Fruit fly (Drosophila melanogaster) whole organism, embryonic: Measurements from ENCODE around the gene AstC.

ENCODE experiments used
- ATbp ChIP-seq: fragments of 200-800 bp; sonication (Bioruptor generic); optimal IDR thresholded peaks from 2 replicates; lab custom pipeline; 2017; ENCODE audit warnings: missing biosample characterization, mild to moderate bottlenecking, missing genetic modification characterization, missing genetic modification reagents
- Atf6 ChIP-seq: fragments of 200-800 bp; sonication (Bioruptor generic); IDR thresholded peaks from 2 replicates; pipeline ENCODE4 v1.3.6; 2022; ENCODE audit warnings: missing biosample characterization, missing genetic modification characterization
- CG1024 ChIP-seq: fragments of 200-800 bp; sonication (Bioruptor generic); IDR thresholded peaks from 2 replicates; pipeline ENCODE4 v1.3.6; 2022; ENCODE audit warnings: missing biosample characterization, missing genetic modification characterization
- CG13287 ChIP-seq: fragments of 200-800 bp; sonication (Bioruptor generic); IDR thresholded peaks from 2 replicates; pipeline ENCODE4 v1.3.6; 2022; ENCODE audit warnings: missing biosample characterization, missing genetic modification characterization; ENCODE audit not compliant: partially characterized antibody
- CG15601 ChIP-seq: fragments of 200-800 bp; sonication (Bioruptor generic); optimal IDR thresholded peaks from 3 replicates; lab custom pipeline; 2019; ENCODE audit warnings: missing biosample characterization, mild to moderate bottlenecking, missing genetic modification characterization, moderate library complexity
- CG1647 ChIP-seq: fragments of 200-800 bp; sonication (Bioruptor generic); optimal IDR thresholded peaks from 3 replicates; lab custom pipeline; 2016; ENCODE audit warnings: missing biosample characterization, missing genetic modification characterization
- CG17568 ChIP-seq: fragments of 200-800 bp; sonication (Bioruptor generic); optimal IDR thresholded peaks from 2 replicates; lab custom pipeline; 2018; ENCODE audit warnings: missing biosample characterization, mild to moderate bottlenecking, missing genetic modification characterization, moderate library complexity
- CG1792 ChIP-seq: fragments of 200-800 bp; sonication (Bioruptor generic); optimal IDR thresholded peaks from 2 replicates; lab custom pipeline; 2016; ENCODE audit warnings: missing biosample characterization, missing genetic modification characterization
- CG30403 ChIP-seq: fragments of 200-800 bp; sonication (Bioruptor generic); optimal IDR thresholded peaks from 3 replicates; lab custom pipeline; 2016; ENCODE audit warnings: missing biosample characterization, missing genetic modification characterization
- CG31388 ChIP-seq: fragments of 200-800 bp; sonication (Bioruptor generic); optimal IDR thresholded peaks from 2 replicates; lab custom pipeline; 2016; ENCODE audit warnings: missing biosample characterization, missing genetic modification characterization
- CG31441 ChIP-seq: fragments of 200-800 bp; sonication (Bioruptor generic); IDR thresholded peaks from 2 replicates; pipeline ENCODE4 v1.3.6; 2022; ENCODE audit warnings: missing biosample characterization, missing genetic modification characterization
- CG34422 ChIP-seq: fragments of 200-800 bp; sonication (Bioruptor generic); IDR thresholded peaks from 3 replicates; pipeline ENCODE4 v1.3.6; 2022; ENCODE audit warnings: missing biosample characterization, missing genetic modification characterization
- CG6654 ChIP-seq: fragments of 200-800 bp; sonication (Bioruptor generic); optimal IDR thresholded peaks from 2 replicates; lab custom pipeline; 2017; ENCODE audit warnings: missing biosample characterization, mild to moderate bottlenecking, missing genetic modification characterization
- CG6683 ChIP-seq: fragments of 200-800 bp; sonication (Bioruptor generic); optimal IDR thresholded peaks from 2 replicates; lab custom pipeline; 2017; ENCODE audit warnings: missing biosample characterization, mild to moderate bottlenecking, missing genetic modification characterization, missing genetic modification reagents
- CG8478 ChIP-seq: fragments of >200 bp; optimal IDR thresholded peaks from 2 replicates; lab custom pipeline; 2018
- D19B ChIP-seq: fragments of 200-800 bp; sonication (Bioruptor generic); optimal IDR thresholded peaks from 2 replicates; lab custom pipeline; 2017; ENCODE audit warnings: missing biosample characterization, mild to moderate bottlenecking, missing genetic modification characterization
- Dip2 ChIP-seq: fragments of 200-800 bp; sonication (Bioruptor generic); IDR thresholded peaks from 2 replicates; pipeline ENCODE4 v1.3.6; 2022; ENCODE audit warnings: missing biosample characterization, missing genetic modification characterization
- Doc2 ChIP-seq: fragments of 200-800 bp; sonication (Bioruptor generic); IDR thresholded peaks from 2 replicates; pipeline ENCODE4 v1.3.6; 2022; ENCODE audit warnings: missing biosample characterization, missing genetic modification characterization
- Fer3 ChIP-seq: fragments of 200-800 bp; sonication (Bioruptor generic); optimal IDR thresholded peaks from 2 replicates; lab custom pipeline; 2018; ENCODE audit warnings: missing biosample characterization, mild to moderate bottlenecking, missing genetic modification characterization, moderate library complexity
- HLH54F ChIP-seq: fragments of 200-800 bp; sonication (Bioruptor generic); optimal IDR thresholded peaks from 3 replicates; lab custom pipeline; 2016; ENCODE audit warnings: missing biosample characterization, missing genetic modification characterization
- Hand ChIP-seq: fragments of 200-800 bp; sonication (Bioruptor generic); optimal IDR thresholded peaks from 2 replicates; lab custom pipeline; 2017; ENCODE audit warnings: mild to moderate bottlenecking, missing biosample characterization, missing genetic modification reagents, missing genetic modification characterization
- Hr3 ChIP-seq: fragments of 200-800 bp; sonication (Bioruptor generic); optimal IDR thresholded peaks from 3 replicates; lab custom pipeline; 2016; ENCODE audit warnings: missing biosample characterization, missing genetic modification characterization
- Max ChIP-seq: fragments of 200-800 bp; sonication (Bioruptor generic); optimal IDR thresholded peaks from 2 replicates; lab custom pipeline; 2016; ENCODE audit warnings: missing biosample characterization, mild to moderate bottlenecking, missing genetic modification characterization
- Meics ChIP-seq: fragments of 200-800 bp; sonication (Bioruptor generic); optimal IDR thresholded peaks from 2 replicates; lab custom pipeline; 2017; ENCODE audit warnings: missing biosample characterization, mild to moderate bottlenecking, missing genetic modification characterization
- Myb ChIP-seq: fragments of 200-800 bp; sonication (Bioruptor generic); optimal IDR thresholded peaks from 2 replicates; lab custom pipeline; 2016; ENCODE audit warnings: missing biosample characterization, missing genetic modification characterization
- Nf-YA ChIP-seq: fragments of 200-800 bp; sonication (Bioruptor generic); IDR thresholded peaks from 2 replicates; pipeline ENCODE4 v1.3.6; 2022; ENCODE audit warnings: missing biosample characterization, missing genetic modification characterization
- Poxn ChIP-seq: fragments of 200-800 bp; sonication (Bioruptor generic); IDR thresholded peaks from 2 replicates; pipeline ENCODE4 v1.3.6; 2022; ENCODE audit warnings: missing biosample characterization, missing genetic modification characterization
- Ravus ChIP-seq: fragments of 200-800 bp; sonication (Bioruptor generic); IDR thresholded peaks from 2 replicates; pipeline ENCODE4 v1.3.6; 2022; ENCODE audit warnings: missing biosample characterization, missing genetic modification characterization
- Sry-β ChIP-seq: fragments of 200-800 bp; sonication (Bioruptor generic); optimal IDR thresholded peaks from 2 replicates; lab custom pipeline; 2018; ENCODE audit warnings: missing biosample characterization, mild to moderate bottlenecking, missing genetic modification characterization, moderate library complexity
- Sry-δ ChIP-seq: fragments of 200-800 bp; sonication (Bioruptor generic); optimal IDR thresholded peaks from 2 replicates; lab custom pipeline; 2016; ENCODE audit warnings: missing biosample characterization, missing genetic modification characterization
- Xrp1 ChIP-seq: fragments of 200-800 bp; sonication (Bioruptor generic); IDR thresholded peaks from 2 replicates; pipeline ENCODE4 v1.3.6; 2022; ENCODE audit warnings: missing biosample characterization, missing genetic modification characterization
- br ChIP-seq: fragments of >200 bp; optimal IDR thresholded peaks from 2 replicates; lab custom pipeline; 2017
- chn ChIP-seq: fragments of 200-800 bp; sonication (Bioruptor generic); optimal IDR thresholded peaks from 2 replicates; lab custom pipeline; 2016; ENCODE audit warnings: missing biosample characterization, missing genetic modification characterization
- fd96Cb ChIP-seq: fragments of 200-800 bp; sonication (Bioruptor generic); optimal IDR thresholded peaks from 2 replicates; lab custom pipeline; 2018; ENCODE audit warnings: missing biosample characterization, mild to moderate bottlenecking, missing genetic modification characterization, moderate library complexity
- hkb ChIP-seq, 2 experiments: fragments of 200-800 bp in 1 of 2; fragments of >200 bp in 1 of 2; sonication (Bioruptor generic) in 1 of 2; IDR thresholded peaks in 1 of 2; optimal IDR thresholded peaks in 1 of 2; 2 replicates each; pipeline versions ENCODE4 v1.3.6 to Lab custom; 2017 to 2022; ENCODE audit warnings: missing biosample characterization in 1 of 2, missing genetic modification characterization in 1 of 2
- hth ChIP-seq: fragments of >200 bp; optimal IDR thresholded peaks from 2 replicates; lab custom pipeline; 2017; ENCODE audit warnings: inconsistent platforms
- inv ChIP-seq: fragments of 200-800 bp; sonication (Bioruptor generic); IDR thresholded peaks from 2 replicates; pipeline ENCODE4 v1.3.6; 2022; ENCODE audit warnings: missing biosample characterization, missing genetic modification characterization; ENCODE audit not compliant: partially characterized antibody
- lab ChIP-seq: fragments of 200-800 bp; sonication (Bioruptor generic); optimal IDR thresholded peaks from 3 replicates; lab custom pipeline; 2017; ENCODE audit warnings: missing biosample characterization, missing genetic modification characterization, mild to moderate bottlenecking, moderate library complexity, missing genetic modification reagents
- mirr ChIP-seq: fragments of 200-800 bp; sonication (Bioruptor generic); optimal IDR thresholded peaks from 3 replicates; lab custom pipeline; 2018; ENCODE audit warnings: missing biosample characterization, mild to moderate bottlenecking, missing genetic modification characterization
- nau ChIP-seq: fragments of 200-800 bp; sonication (Bioruptor generic); optimal IDR thresholded peaks from 3 replicates; lab custom pipeline; 2017; ENCODE audit warnings: missing biosample characterization, mild to moderate bottlenecking, missing genetic modification characterization, missing genetic modification reagents
- rib ChIP-seq: fragments of 200-800 bp; sonication (Bioruptor generic); IDR thresholded peaks from 2 replicates; pipeline ENCODE4 v1.3.6; 2022; ENCODE audit warnings: missing biosample characterization, missing genetic modification characterization
- sens ChIP-seq: fragments of 200-800 bp; sonication (Bioruptor generic); peaks from one replicate; lab custom pipeline; 2016; ENCODE audit warnings: missing biosample characterization, missing genetic modification characterization
- slbo ChIP-seq: fragments of 200-800 bp; sonication (Bioruptor generic); IDR thresholded peaks from 2 replicates; pipeline ENCODE4 v1.3.6; 2022; ENCODE audit warnings: missing biosample characterization, missing genetic modification characterization
- sob ChIP-seq: fragments of 200-800 bp; sonication (Bioruptor generic); IDR thresholded peaks from 2 replicates; pipeline ENCODE4 v1.3.6; 2022; ENCODE audit warnings: missing biosample characterization, missing genetic modification characterization
- tup ChIP-seq: fragments of 200-800 bp; sonication (Bioruptor generic); optimal IDR thresholded peaks from 2 replicates; lab custom pipeline; 2016; ENCODE audit warnings: missing biosample characterization, mild to moderate bottlenecking, missing genetic modification characterization, moderate library complexity
- unpg ChIP-seq: fragments of 200-800 bp; sonication (Bioruptor generic); optimal IDR thresholded peaks from 3 replicates; lab custom pipeline; 2018; ENCODE audit warnings: missing biosample characterization, mild to moderate bottlenecking, missing genetic modification characterization, moderate library complexity
- vnd ChIP-seq: fragments of 200-800 bp; sonication (Bioruptor generic); IDR thresholded peaks from 3 replicates; pipeline ENCODE4 v1.3.6; 2022; ENCODE audit warnings: missing biosample characterization, missing genetic modification characterization; ENCODE audit not compliant: partially characterized antibody
- wek ChIP-seq: fragments of 200-800 bp; sonication (Bioruptor generic); optimal IDR thresholded peaks from 3 replicates; lab custom pipeline; 2018; ENCODE audit warnings: missing biosample characterization, mild to moderate bottlenecking, missing genetic modification characterization, moderate library complexity
- z ChIP-seq: fragments of 200-800 bp; sonication (Bioruptor generic); IDR thresholded peaks from 3 replicates; pipeline ENCODE4 v1.3.6; 2022; ENCODE audit warnings: missing biosample characterization, missing genetic modification characterization

AstC gene

DNA sequence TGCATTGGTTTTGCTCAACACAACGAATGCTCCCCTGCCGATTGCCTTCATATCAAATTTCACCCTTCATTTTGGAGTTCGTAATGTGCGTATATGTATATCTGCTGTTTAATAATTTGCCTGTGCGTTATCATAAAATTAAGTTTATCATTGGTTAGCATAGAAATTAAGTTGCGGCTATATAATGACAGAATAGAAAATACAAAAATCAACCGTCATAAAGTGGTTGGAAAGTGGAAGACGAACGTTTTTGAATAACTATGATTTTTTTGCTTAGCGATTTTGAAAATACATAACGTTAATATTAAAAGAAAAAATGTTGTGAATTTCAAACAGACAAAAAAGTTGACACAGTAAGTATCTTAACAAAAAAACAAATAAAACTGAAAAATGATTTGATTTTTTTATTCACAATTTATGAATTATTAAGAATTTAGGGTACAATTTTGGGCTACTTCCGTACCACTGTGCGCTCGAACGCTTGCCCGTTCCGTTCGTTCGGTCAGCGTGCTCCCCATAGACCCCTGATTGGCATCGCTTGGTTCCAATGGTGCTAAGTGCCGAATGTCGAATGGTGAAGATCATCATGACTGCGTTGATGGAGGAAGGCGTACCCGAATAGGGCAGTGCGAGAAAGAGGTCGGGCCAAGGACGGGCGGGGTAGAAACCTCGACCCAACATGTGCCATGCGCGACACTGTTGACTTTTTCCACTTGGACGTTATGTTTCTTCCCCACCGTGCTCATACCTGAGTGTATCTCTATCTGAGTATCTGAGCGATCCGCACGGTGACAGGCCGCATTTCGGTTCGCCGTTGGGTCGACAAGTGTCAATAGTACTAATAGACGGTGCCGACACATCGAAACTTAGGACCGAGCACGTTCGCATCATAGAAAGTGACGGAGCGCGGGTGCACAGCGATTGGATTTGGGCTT is 43.3 kb downstream of the AstC start (continued):
- TF ChIP-seq Max (no peak), CG31388 (no peak), Dip2 (no peak), CG13287 (GFP tag; lab: Robert Waterston, UW) (no peak), slbo (peak; percentile 43), Sry-β (GFP tag; lab: Kevin White, UChicago) (no peak), CG8478 (lab: Kevin White, UChicago) (peak; percentile 43), Meics (GFP tag; lab: Kevin White, UChicago) (peak; percentile 52), fd96Cb (tag; lab: Kevin White, UChicago) (peak; percentile 44), CG1647 (GFP tag; lab: Kevin White, UChicago) (no peak), chn (GFP tag; lab: Kevin White, UChicago) (peak; percentile 51), tup (GFP tag; lab: Kevin White, UChicago) (peak; percentile 16), hth (lab: Kevin White, UChicago) (no peak), CG15601 (tag; lab: Kevin White, UChicago) (peak; percentile 28), D19B (GFP tag; lab: Kevin White, UChicago) (no peak), vnd (GFP tag; lab: Robert Waterston, UW) (no peak), mirr (GFP tag; lab: Kevin White, UChicago) (peak; percentile 35), CG1024 (no peak), CG6683 (GFP tag; lab: Kevin White, UChicago) (no peak), ATbp (GFP tag; lab: Kevin White, UChicago) (peak; percentile 21), CG30403 (peak; percentile 81), sob (GFP tag; lab: Robert Waterston, UW) (0 out of 2 replicates have a peak, but pooled peaks have one; percentile 27), Nf-YA (GFP tag; lab: Robert Waterston, UW) (no peak), Hr3 (GFP tag; lab: Kevin White, UChicago) (peak; percentile 51), unpg (GFP tag; lab: Kevin White, UChicago) (peak; percentile 76), CG31441 (GFP tag; lab: Robert Waterston, UW) (peak; percentile 56), CG1792 (GFP tag; lab: Kevin White, UChicago) (no peak), Atf6 (GFP tag; lab: Robert Waterston, UW) (peak; percentile 55; the same call in 1 of the 2 replicates), wek (GFP tag; lab: Kevin White, UChicago) (no peak), CG34422 (0 out of 3 replicates have a peak, but pooled peaks have one; percentile 27), z (peak; percentile 67; the same call in 2 of the 3 replicates), CG6654 (GFP tag; lab: Kevin White, UChicago) (no peak), inv (GFP tag; lab: Robert Waterston, UW) (no peak), hkb (optimal IDR thresholded peaks at IDR 0.05; lab: Kevin White, UChicago) (no peak), hkb (GFP tag; IDR thresholded peaks at IDR 0.05; lab: Robert Waterston, UW) (peak; percentile 23; the same call in 1 of the 2 replicates), lab (peak; percentile 35), Doc2 (GFP tag; lab: Robert Waterston, UW) (no peak), rib (GFP tag; lab: Robert Waterston, UW) (peak; percentile 33; the same call in 1 of the 2 replicates), nau (GFP tag; lab: Kevin White, UChicago) (peak; percentile 34), HLH54F (GFP tag; lab: Kevin White, UChicago) (peak; percentile 20), Fer3 (peak; percentile 29), Xrp1 (GFP tag; lab: Robert Waterston, UW) (peak; percentile 30; the same call in 1 of the 2 replicates), Poxn (GFP tag; lab: Robert Waterston, UW) (no peak), sens (peak; percentile 95), Sry-δ (no peak), Myb (GFP tag; lab: Kevin White, UChicago) (peak; percentile 3), CG17568 (GFP tag; lab: Kevin White, UChicago) (peak; percentile 9), Hand (GFP tag; lab: Kevin White, UChicago) (no peak), br (no peak), Ravus (GFP tag; lab: Robert Waterston, UW) (no peak; the same call in 1 of the 2 replicates)
